Worm (Caenorhabditis elegans) whole organism, L4/young adult: ENCODE data around the gene hcf-1.

Experiments
- W03F9.2 ChIP-seq: fragments of 150-350 bp; optimal IDR thresholded peaks from 2 replicates; lab custom pipeline; 2014; ENCODE audit warnings: missing biosample characterization, missing genetic modification characterization
- dao-5 ChIP-seq: sonication (generic microtip); optimal IDR thresholded peaks from 2 replicates; lab custom pipeline; 2016; ENCODE audit warnings: missing genotype, missing genetic modification characterization, moderate library complexity, missing compliant biosample characterization
- him-1 ChIP-seq: sonication (generic microtip); optimal IDR thresholded peaks from 2 replicates; lab custom pipeline; 2016; ENCODE audit warnings: missing genotype, missing genetic modification reagents, missing genetic modification characterization, missing compliant biosample characterization

Gene hcf-1

DNA sequence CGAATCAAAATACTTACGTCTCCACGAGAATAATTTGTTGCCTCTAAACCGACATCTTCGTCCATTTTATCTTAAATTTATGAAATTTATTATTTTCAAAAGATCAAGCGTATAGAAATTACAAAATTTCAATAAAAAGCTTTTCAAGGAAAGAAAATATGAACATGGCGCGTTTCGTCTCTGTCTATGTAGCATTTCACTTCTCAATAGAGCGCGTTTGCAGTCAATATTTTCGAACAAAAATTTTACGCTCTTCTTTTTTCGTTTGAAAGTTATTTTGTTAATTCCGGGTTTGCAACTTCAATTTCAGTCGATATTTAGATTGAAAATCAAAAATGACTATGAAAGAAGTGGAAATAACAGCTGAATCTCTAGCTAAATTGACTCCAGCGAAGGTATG, at the start of gene hcf-1, which contains the start of gene swd-2.2:
Gene hcf-1, minus strand, starts transcription at position 70 of the 400 bp plus-strand sequence.
Gene swd-2.2, plus strand, starts transcription at position 206 of the 400 bp plus-strand sequence.
- TF ChIP-seq him-1 (no peak), W03F9.2 (tag; lab: Kevin White, UChicago) (peak; percentile 46), dao-5 (tag; lab: Kevin White, UChicago) (no peak)

DNA sequence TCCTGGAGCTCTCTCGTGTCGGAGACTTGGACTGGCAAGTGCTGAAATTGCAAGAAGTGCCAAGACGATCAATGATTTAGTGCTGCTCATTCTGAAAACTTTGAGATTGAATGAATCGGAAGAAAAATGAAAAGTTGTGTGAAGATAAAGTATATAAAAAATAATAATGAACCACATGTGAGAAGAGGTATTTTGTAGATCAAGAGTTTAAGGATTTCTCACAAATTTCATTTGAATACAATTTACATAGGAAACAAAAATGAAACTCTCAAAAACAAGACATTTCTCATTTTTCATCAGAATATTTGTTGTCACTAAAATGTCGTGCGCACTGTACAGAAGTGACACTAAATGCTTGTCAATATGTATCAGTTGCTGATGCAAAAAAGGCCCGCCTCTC, 48.4 kb upstream of the hcf-1 start, which contains the start of gene T14A8.2:
Gene T14A8.2, minus strand, starts transcription at position 101 of the 400 bp plus-strand sequence.
- no peak for TF ChIP-seq W03F9.2 (tag; lab: Kevin White, UChicago)
- TF ChIP-seq dao-5 (tag; lab: Kevin White, UChicago): no peak
- TF ChIP-seq him-1: no peak

DNA sequence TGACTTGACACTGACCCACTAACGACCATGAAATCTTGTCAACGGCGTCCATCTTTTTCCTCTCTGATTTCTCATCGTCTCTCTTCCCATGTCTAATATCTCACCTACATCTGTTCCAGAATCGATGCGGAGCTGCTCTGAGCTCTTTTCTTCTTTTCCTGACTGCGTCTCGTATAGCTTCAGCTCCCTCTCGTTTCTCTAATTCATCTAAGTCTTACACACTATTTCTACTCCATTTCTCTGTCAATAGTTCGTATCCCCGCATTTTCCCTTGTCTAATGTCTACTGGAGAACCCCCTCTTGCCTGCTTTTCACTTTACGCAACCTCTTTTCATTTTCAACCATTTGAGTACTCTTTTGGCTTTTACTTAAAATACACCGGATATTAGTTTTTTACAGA, 43.8 kb upstream of the hcf-1 start, which contains the start of gene ric-3:
Gene ric-3, plus strand, starts transcription at position 400 of the 400 bp plus-strand sequence.
- TF ChIP-seq him-1 (no peak), W03F9.2 (tag; lab: Kevin White, UChicago) (no peak), dao-5 (tag; lab: Kevin White, UChicago) (no peak)

DNA sequence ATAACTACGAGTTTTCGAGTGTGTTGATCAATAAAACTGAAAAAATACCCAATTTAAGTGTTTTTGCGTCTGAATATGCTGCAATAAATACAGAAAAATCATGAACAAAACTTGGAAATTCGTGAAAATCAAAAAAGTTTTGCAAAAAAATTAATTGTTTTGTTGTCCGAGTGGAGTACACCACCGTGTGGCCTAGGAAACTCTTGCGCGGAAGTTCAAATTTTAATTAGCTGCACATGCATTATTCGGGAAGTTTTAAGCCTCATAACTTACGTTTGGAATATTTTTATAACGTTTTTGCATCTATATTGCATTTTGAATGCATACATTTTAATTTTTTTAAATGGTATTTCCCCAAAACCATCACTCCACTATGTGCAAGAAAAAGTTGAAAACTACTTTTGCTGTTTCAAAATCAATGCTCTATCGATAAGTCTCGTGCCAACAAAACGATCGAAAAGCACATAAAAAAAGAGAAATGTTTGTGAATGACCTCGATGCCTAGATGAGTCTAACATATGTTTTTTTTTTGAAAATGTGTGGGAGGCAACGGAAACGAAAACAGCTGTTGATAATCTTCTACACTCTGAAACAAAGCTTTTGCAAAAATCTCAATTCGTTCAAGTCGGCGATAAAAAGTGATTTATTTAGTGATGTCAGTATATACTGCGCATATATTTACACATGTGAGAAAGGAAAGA, 42.5 kb upstream of the hcf-1 start:
- TF ChIP-seq W03F9.2 (tag; lab: Kevin White, UChicago): peak; percentile 21
- TF ChIP-seq him-1: no peak

DNA sequence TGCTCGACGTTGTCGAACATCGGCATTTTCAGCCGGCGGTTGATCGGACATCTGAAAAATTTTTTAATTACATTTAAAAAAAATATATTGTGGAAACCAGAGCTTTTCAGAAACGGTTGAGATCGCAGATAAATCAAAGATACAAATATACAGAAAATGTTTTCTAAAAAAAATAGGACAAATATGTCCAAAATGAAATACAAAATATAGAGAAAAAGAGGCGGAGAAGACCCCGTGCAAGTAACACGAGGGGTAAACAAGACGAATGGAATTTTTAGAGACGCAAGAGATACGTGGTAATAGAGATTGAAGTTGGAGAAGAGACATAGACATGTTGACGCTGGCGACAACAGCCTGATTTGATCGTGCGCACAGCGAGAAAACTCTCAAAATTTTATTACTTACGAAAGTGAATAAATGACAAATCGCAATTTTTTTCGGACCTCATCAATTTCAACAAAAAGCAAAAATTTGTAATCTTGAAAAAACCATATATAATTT, 41.7 kb upstream of the hcf-1 start, which contains the start of gene cdgs-1:
Gene cdgs-1, minus strand, starts transcription at position 51 of the 501 bp plus-strand sequence.
- TF ChIP-seq dao-5 (tag; lab: Kevin White, UChicago) (no peak), W03F9.2 (tag; lab: Kevin White, UChicago) (no peak), him-1 (no peak)

DNA sequence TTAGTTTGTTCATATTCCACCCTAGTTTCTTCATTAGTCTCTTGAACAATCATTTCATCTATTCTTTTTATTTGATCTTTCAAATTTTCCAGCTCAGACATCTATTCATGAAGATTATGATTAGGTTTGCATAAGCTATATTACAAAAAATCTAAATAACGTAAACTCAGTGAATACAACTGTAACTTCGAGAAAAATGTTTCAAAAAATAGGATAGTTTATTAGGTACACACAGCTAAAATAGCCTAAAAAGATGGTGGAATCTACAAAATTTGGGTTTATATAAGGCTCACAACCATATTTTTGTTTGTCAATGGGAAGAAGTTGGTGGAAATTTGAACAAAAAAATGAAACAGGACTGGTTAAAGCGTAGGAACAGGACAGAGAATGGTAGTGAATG, 38.6 kb upstream of the hcf-1 start, which contains the start of gene zgpa-1:
Gene zgpa-1, minus strand, starts transcription at position 101 of the 400 bp plus-strand sequence.
- TF ChIP-seq dao-5 (tag; lab: Kevin White, UChicago): no peak
- TF ChIP-seq W03F9.2 (tag; lab: Kevin White, UChicago): no peak
- no peak for TF ChIP-seq him-1

DNA sequence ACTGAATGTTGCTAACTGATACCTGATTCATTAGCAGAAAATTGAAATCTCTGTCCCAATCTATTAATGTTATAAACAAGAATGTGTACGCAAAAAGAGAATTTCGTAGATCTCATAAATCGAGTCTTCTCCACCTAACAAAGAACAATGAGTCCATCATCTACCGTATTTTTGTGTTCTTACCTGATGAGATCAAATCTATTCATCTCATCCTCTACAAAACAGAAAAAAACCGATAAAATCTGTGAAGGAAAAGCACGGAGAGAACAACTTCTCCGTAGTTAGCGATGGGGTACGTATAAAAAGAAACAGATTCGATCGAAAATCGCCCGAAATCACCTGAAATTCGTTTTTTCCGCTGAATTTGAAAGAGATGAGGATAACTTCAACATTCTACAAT, 34.5 kb upstream of the hcf-1 start, which contains the start of gene C33H5.1:
Gene C33H5.1, plus strand, starts transcription at position 330 of the 400 bp plus-strand sequence.
- TF ChIP-seq him-1 (no peak), dao-5 (tag; lab: Kevin White, UChicago) (no peak), W03F9.2 (tag; lab: Kevin White, UChicago) (no peak)

DNA sequence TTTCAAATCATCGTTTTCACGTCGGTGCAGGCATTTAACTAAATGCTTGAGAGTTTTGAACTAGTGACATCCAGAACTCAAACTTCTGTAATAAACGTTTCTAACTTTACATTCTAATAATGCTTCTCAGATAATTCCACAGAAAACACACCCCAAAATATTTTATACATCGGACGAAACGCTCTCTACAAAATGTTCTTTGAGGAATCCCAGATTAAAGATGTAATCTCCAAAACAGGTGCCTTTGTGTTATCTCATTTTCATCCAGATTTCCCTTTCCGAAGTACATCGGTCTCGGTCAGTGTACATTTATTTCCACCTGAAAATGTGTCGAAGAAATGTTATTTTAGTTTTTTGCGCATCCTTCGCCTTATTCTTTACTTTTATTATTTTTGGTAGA, 30.7 kb upstream of the hcf-1 start, which contains the start of gene C33H5.2:
Gene C33H5.2, plus strand, starts transcription at position 301 of the 400 bp plus-strand sequence.
- TF ChIP-seq W03F9.2 (tag; lab: Kevin White, UChicago) (no peak), him-1 (no peak), dao-5 (tag; lab: Kevin White, UChicago) (no peak)

DNA sequence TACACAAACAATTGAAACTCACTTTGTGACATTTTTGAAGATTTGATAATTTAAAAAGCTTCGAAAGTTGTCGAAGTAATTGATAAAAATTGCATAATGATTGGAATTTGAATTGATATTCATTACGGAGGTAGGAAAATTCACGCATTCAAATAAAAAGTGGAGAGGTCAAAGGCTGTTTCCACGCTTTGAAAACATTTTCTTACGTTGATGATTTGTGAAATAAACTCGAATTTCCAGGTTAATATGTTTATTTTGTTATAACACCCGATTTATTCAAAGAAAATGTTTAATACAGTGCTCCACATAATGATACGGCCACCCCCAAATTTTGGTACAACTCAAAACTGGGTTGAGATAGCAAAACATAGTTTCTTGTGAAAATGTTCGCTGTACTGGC, 29.2 kb upstream of the hcf-1 start, which contains the start of gene C33H5.16:
Gene C33H5.16, minus strand, starts transcription at position 101 of the 400 bp plus-strand sequence.
- TF ChIP-seq dao-5 (tag; lab: Kevin White, UChicago) (no peak), him-1 (no peak), W03F9.2 (tag; lab: Kevin White, UChicago) (no peak)

DNA sequence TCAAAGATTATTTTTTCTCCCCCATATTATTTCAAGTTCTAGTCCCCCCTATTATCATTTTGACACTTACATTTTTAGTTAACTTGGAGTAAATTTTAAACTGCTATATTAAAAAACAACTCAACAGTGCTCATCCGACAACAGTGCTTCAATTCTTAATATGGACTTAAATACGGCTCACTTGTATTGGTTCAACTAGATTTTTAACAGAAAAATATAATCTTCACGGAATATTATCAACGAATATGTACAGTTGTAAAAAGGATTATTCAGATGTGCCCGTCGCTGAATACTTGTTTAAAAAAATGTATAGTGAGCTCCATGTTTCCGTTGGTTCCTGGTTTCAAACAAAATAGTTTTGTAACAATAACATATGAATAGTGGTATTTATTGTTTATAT, 26.3 kb upstream of the hcf-1 start:
- TF ChIP-seq W03F9.2 (tag; lab: Kevin White, UChicago) (no peak), dao-5 (tag; lab: Kevin White, UChicago) (no peak), him-1 (no peak)

DNA sequence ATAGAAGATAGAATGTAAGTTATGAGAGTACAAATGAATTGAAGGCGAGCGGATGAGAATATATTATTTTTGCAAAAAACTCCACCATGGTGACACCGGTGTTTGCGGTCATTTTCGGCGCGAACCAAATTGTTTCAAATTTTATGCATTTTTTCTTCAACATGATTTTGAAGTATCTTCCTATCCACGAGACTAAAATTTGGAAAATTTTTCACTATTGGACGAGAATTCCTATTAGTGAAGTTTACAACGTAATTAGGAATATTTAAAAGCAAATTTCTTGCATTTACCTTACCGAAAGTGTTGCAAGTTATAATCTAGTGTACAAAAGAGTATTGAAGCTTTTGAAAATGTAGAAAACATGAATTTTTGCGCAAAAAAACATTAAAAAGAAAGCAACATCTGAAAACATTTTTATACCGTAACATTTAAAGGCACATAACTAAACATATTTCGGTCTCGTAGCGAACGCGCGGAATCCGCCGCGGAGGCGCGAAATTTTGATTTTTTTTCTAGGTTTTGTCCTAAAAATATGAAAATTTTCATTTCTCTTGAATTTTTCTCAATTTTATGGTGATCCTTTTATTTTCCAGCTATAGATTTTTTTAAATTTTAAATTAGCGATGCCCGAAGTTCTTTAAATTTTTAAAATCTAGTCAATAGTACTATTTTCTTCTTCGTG, 22.5 kb upstream of the hcf-1 start, which contains the start of gene sgo-1:
Gene sgo-1, minus strand, starts transcription at position 51 of the 682 bp plus-strand sequence.
- no peak for TF ChIP-seq him-1
- TF ChIP-seq W03F9.2 (tag; lab: Kevin White, UChicago): peak; percentile 52

DNA sequence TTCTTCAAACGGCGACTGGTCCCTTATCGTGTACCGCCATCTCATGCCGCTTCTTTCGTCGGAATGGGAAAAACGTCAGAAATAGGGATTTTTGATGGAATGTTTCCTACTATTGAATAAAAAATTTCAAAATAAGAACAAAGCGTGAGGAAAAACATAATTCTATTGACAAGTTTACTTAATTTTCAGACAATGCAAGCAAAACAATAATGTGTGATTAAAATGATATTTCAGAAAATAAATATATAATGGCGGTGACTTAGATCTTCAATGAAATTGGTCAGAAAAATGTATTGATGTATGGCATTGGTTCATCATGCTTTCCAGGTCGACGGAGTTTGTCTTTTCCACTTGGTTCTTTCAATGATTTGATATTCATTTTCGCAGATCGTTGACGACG, 20.6 kb upstream of the hcf-1 start, which contains the start of gene ntp-1:
Gene ntp-1, minus strand, starts transcription at position 101 of the 400 bp plus-strand sequence.
- TF ChIP-seq W03F9.2 (tag; lab: Kevin White, UChicago) (no peak), dao-5 (tag; lab: Kevin White, UChicago) (no peak), him-1 (no peak)

DNA sequence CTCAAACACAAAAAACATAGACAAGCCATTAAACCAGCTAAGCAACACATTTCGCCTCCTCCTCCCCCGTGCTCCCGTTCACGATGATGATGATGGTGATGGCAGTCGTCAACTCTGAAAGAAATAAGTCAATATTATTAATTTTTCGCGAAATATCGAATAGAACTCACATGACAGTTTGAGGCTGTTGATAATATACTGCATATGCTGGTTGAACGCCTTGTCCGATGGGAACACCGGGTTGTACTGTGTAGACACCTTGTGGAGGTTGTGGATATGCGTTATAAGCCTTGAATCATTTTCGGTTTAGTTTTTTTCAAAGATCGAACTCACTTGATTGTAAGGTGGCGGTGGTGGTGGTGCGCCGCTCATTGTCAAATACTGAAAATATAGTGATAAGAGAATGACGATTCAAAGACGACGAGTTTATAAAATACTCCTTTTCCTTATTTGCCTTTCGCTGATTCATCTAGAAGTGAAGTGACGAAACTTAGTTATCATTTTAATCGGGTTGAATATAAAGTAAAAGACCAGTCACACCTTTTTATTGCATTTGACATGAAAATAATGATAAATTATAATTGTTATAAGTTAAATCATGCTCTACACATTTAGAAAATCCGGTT, 17.9 kb upstream of the hcf-1 start, which contains the start of gene C33H5.13:
Gene C33H5.13, minus strand, starts transcription at position 443 of the 626 bp plus-strand sequence.
- TF ChIP-seq him-1 (no peak), W03F9.2 (tag; lab: Kevin White, UChicago) (no peak), dao-5 (tag; lab: Kevin White, UChicago) (no peak)
